Worm (Caenorhabditis elegans): Measurements from ENCODE around the gene C17B7.10.

The C17B7.10 gene

ce11 chrV:3299437-3299836 lies 42.4 kb downstream of the C17B7.10 start:
- no peak for TF ChIP-seq mef-2 (tag; optimal IDR thresholded peaks at IDR 0.05)
- no peak for TF ChIP-seq lin-39 (tag; optimal IDR thresholded peaks at IDR 0.05)

ce11 chrV:3297764-3298163 lies 44.0 kb downstream of the C17B7.10 start, which contains the start of gene srx-122:
Gene srx-122, minus strand, starts transcription at chrV:3297864.
- TF ChIP-seq C34B4.2 (tag; optimal IDR thresholded peaks at IDR 0.05), result no peak

- TF ChIP-seq C34B4.2 (tag; optimal IDR thresholded peaks at IDR 0.05), result no peak
- no peak for TF ChIP-seq vab-15 (tag; optimal IDR thresholded peaks at IDR 0.05)
- TF ChIP-seq unc-86 (tag; optimal IDR thresholded peaks at IDR 0.05), result no peak
- no peak for TF ChIP-seq isw-1 (GFP tag; IDR thresholded peaks at IDR 0.05)
- no peak for TF ChIP-seq xbp-1 (tag; optimal IDR thresholded peaks at IDR 0.05)
- TF ChIP-seq ceh-8 (GFP tag; optimal IDR thresholded peaks at IDR 0.05), result no peak
- no peak for TF ChIP-seq snu-23 (GFP tag; optimal IDR thresholded peaks at IDR 0.05)
- no peak for TF ChIP-seq ceh-82 (tag; optimal IDR thresholded peaks at IDR 0.05)
- TF ChIP-seq unc-30 (tag; optimal IDR thresholded peaks at IDR 0.05), result no peak
- TF ChIP-seq lin-39 (tag; optimal IDR thresholded peaks at IDR 0.05), result no peak
- no peak for TF ChIP-seq ces-1 (GFP tag; optimal IDR thresholded peaks at IDR 0.05)
- TF ChIP-seq sup-37 (GFP tag; optimal IDR thresholded peaks at IDR 0.05), result no peak
- TF ChIP-seq nhr-47 (tag; optimal IDR thresholded peaks at IDR 0.05), result no peak
- TF ChIP-seq tlp-1 (tag; optimal IDR thresholded peaks at IDR 0.05), result no peak
- TF ChIP-seq dsc-1 (tag; optimal IDR thresholded peaks at IDR 0.05), result no peak
- TF ChIP-seq ets-5 (GFP tag; IDR thresholded peaks at IDR 0.05), result no peak
- TF ChIP-seq nhr-20 (tag; optimal IDR thresholded peaks at IDR 0.05), result no peak
- TF ChIP-seq lin-13 (GFP tag; optimal IDR thresholded peaks at IDR 0.05), result no peak
Measured at ce11 chrV:3295368-3295767, 46.4 kb downstream of the C17B7.10 start.
